Fruit fly (Drosophila melanogaster): ENCODE data around the gene Pgant35A.

- TF ChIP-seq Ets98B (GFP tag; IDR thresholded peaks at IDR 0.05): no peak
- no peak for TF ChIP-seq CG17806 (tag; optimal IDR thresholded peaks at IDR 0.05)
- no peak for TF ChIP-seq D1 (tag; optimal IDR thresholded peaks at IDR 0.05)
- TF ChIP-seq Snoo (tag; optimal IDR thresholded peaks at IDR 0.05): no peak
- TF ChIP-seq CG32121 (GFP tag; IDR thresholded peaks at IDR 0.05): no peak
- TF ChIP-seq rn (GFP tag; IDR thresholded peaks at IDR 0.05): no peak
- TF ChIP-seq CG13204 (GFP tag; optimal IDR thresholded peaks at IDR 0.05): no peak
- no peak for TF ChIP-seq fd96Ca (GFP tag; IDR thresholded peaks at IDR 0.05)
Measured at dm6 chr2L:14317992-14318391, 41.1 kb upstream of the Pgant35A start.

Data from whole organism, pupa.